Worm (Caenorhabditis elegans) whole organism, L4/young adult: ENCODE measurements around the gene rom-1.

Source experiments
- W03F9.2 ChIP-seq: fragments of 150-350 bp; optimal IDR thresholded peaks from 2 replicates; lab custom pipeline; 2014; ENCODE audit warnings: missing biosample characterization, missing genetic modification characterization
- him-1 ChIP-seq: sonication (generic microtip); optimal IDR thresholded peaks from 2 replicates; lab custom pipeline; 2016; ENCODE audit warnings: missing genotype, missing genetic modification reagents, missing genetic modification characterization, missing compliant biosample characterization

- TF ChIP-seq W03F9.2 (tag; lab: Kevin White, UChicago) (no peak), him-1 (tag; lab: Kevin White, UChicago) (no peak)
These were observed 28.1 kb downstream of the rom-1 start, which contains the start of gene mrps-18C for ce11 chrIII:4934896-4935628.
